Worm (Caenorhabditis elegans) whole organism, mixed stage, embryonic: ENCODE results near the gene Y48G9A.9.

Source experiments
- ceh-39 ChIP-seq: fragments of 150-350 bp; optimal IDR thresholded peaks from 2 replicates; lab custom pipeline; 2014; ENCODE audit warnings: missing biosample characterization, missing genetic modification characterization
- ces-1 ChIP-seq: fragments of 150-350 bp; optimal IDR thresholded peaks from 2 replicates; lab custom pipeline; 2014; ENCODE audit warnings: missing biosample characterization, missing genetic modification reagents, missing genetic modification characterization
- elt-1 ChIP-seq: sonication (generic microtip); optimal IDR thresholded peaks from 2 replicates; lab custom pipeline; 2017; ENCODE audit warnings: missing genetic modification characterization, mild to moderate bottlenecking, missing compliant biosample characterization, antibody characterized with exemption, moderate library complexity, borderline replicate concordance; ENCODE audit not compliant: insufficient read depth
- elt-3 ChIP-seq: fragments of 150-350 bp; optimal IDR thresholded peaks from 2 replicates; lab custom pipeline; 2014; ENCODE audit warnings: missing biosample characterization, missing genetic modification characterization
- hlh-1 ChIP-seq: fragments of 150-350 bp; optimal IDR thresholded peaks from 2 replicates; lab custom pipeline; 2014; ENCODE audit warnings: missing biosample characterization, missing genetic modification reagents, missing genetic modification characterization
- lsy-2 ChIP-seq: fragments of 150-350 bp; optimal IDR thresholded peaks from 2 replicates; lab custom pipeline; 2014; ENCODE audit warnings: missing biosample characterization, missing genetic modification characterization
- mab-5 ChIP-seq: fragments of 150-350 bp; optimal IDR thresholded peaks from 2 replicates; lab custom pipeline; 2014; ENCODE audit warnings: missing biosample characterization, missing genetic modification characterization
- nhr-237 ChIP-seq: fragments of 150-350 bp; optimal IDR thresholded peaks from 2 replicates; lab custom pipeline; 2014; ENCODE audit warnings: missing biosample characterization, missing genetic modification characterization
- nhr-28 ChIP-seq: fragments of 150-350 bp; optimal IDR thresholded peaks from 2 replicates; lab custom pipeline; 2014; ENCODE audit warnings: missing biosample characterization, missing genetic modification characterization
- pha-4 ChIP-seq: fragments of 150-350 bp; optimal IDR thresholded peaks from 2 replicates; lab custom pipeline; 2018; ENCODE audit warnings: missing biosample characterization, missing genetic modification reagents, missing genetic modification characterization
- tbx-8 ChIP-seq: fragments of 200-800 bp; sonication (Bioruptor generic); optimal IDR thresholded peaks from 2 replicates; lab custom pipeline; 2018; ENCODE audit warnings: mild to moderate bottlenecking, missing genetic modification characterization, moderate library complexity, missing compliant biosample characterization
- unc-39 ChIP-seq: fragments of 150-350 bp; optimal IDR thresholded peaks from 2 replicates; lab custom pipeline; 2014; ENCODE audit warnings: missing biosample characterization, missing genetic modification characterization
- unc-62 ChIP-seq: fragments of 150-350 bp; optimal IDR thresholded peaks from 2 replicates; lab custom pipeline; 2014; ENCODE audit warnings: missing biosample characterization, missing genetic modification reagents, missing genetic modification characterization
- ztf-11 ChIP-seq: fragments of 150-350 bp; optimal IDR thresholded peaks from 2 replicates; lab custom pipeline; 2014; ENCODE audit warnings: missing biosample characterization, missing genetic modification characterization

DNA sequence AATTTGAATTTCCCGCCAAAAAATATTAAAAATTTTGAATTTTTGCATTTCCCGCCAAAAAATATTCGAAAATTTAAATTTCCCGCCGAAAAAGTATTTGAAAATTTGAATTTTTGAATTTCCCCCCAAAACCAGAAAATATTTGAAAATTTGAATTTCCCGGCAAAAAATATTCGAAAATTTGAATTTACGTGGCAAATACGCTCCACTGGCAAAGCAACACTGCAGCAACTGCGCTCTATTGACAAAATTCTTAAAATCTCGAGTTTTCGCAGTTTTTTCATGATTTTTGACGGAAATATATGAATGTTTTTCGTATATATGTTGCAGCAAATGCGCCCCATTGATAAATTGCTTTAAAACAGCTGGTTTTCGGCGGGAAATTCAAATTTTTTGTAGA is 18.9 kb downstream of the Y48G9A.9 start:
- no peak for TF ChIP-seq elt-3 (tag; lab: Kevin White, UChicago)
- TF ChIP-seq ztf-11 (tag; lab: Kevin White, UChicago): no peak
- TF ChIP-seq elt-1: no peak
- TF ChIP-seq nhr-28 (tag; lab: Kevin White, UChicago): no peak
- no peak for TF ChIP-seq pha-4 (tag; lab: Kevin White, UChicago)
- TF ChIP-seq mab-5 (tag; lab: Kevin White, UChicago): no peak
- no peak for TF ChIP-seq lsy-2 (tag; lab: Kevin White, UChicago)
- no peak for TF ChIP-seq tbx-8 (GFP tag; lab: Kevin White, UChicago)
- no peak for TF ChIP-seq unc-39
- no peak for TF ChIP-seq ceh-39 (tag; lab: Kevin White, UChicago)
- TF ChIP-seq hlh-1: no peak
- no peak for TF ChIP-seq ces-1
- TF ChIP-seq nhr-237 (tag; lab: Kevin White, UChicago): no peak
- TF ChIP-seq unc-62 (GFP tag; lab: Kevin White, UChicago): no peak
